Worm (Caenorhabditis elegans) whole organism, L4 larva: ENCODE data around the gene Y17G9B.4.

ENCODE experiments used
- F26F4.8 ChIP-seq: fragments of 200-800 bp; sonication (Bioruptor generic); conservative IDR thresholded peaks from 2 replicates; pipeline ENCODE4 v1.3.6; 2022; ENCODE audit warnings: missing genetic modification characterization, missing compliant biosample characterization
- F44E2.7 ChIP-seq: fragments of 200-800 bp; sonication (Bioruptor generic); IDR thresholded peaks from 2 replicates; pipeline ENCODE4 v2.1.2; 2022; ENCODE audit warnings: missing genetic modification characterization, missing compliant biosample characterization
- F49E8.2 ChIP-seq: sonication (generic microtip); optimal IDR thresholded peaks from 2 replicates; lab custom pipeline; 2016; ENCODE audit warnings: missing compliant biosample characterization, mild to moderate bottlenecking, missing genetic modification characterization, borderline replicate concordance
- T26A8.4 ChIP-seq: fragments of 200-800 bp; sonication (Bioruptor generic); IDR thresholded peaks from 2 replicates; pipeline ENCODE4 v1.3.6; 2022; ENCODE audit warnings: missing genetic modification characterization, missing compliant biosample characterization
- Y105C5A.15 ChIP-seq: fragments of 200-800 bp; sonication (Bioruptor generic); IDR thresholded peaks from 2 replicates; pipeline ENCODE4 v1.3.6; 2022; ENCODE audit warnings: missing genetic modification characterization, missing compliant biosample characterization
- Y48G9A.11 ChIP-seq: fragments of 200-800 bp; sonication (Bioruptor generic); IDR thresholded peaks from 2 replicates; pipeline ENCODE4 v1.3.6; 2022; ENCODE audit warnings: missing genetic modification reagents, missing genetic modification characterization, missing compliant biosample characterization
- Y5F2A.4 ChIP-seq: fragments of 200-800 bp; sonication (Bioruptor generic); optimal IDR thresholded peaks from 2 replicates; lab custom pipeline; 2018; ENCODE audit warnings: mild to moderate bottlenecking, missing genetic modification characterization, missing compliant biosample characterization
- aly-2 ChIP-seq: sonication (generic microtip); optimal IDR thresholded peaks from 2 replicates; lab custom pipeline; 2018; ENCODE audit warnings: missing biosample characterization, missing genetic modification characterization
- arid-1 ChIP-seq: fragments of 200-800 bp; sonication (Bioruptor generic); conservative IDR thresholded peaks from 2 replicates; pipeline ENCODE4 v1.3.6; 2022; ENCODE audit warnings: missing genetic modification reagents, missing genetic modification characterization, missing compliant biosample characterization
- ceh-20 ChIP-seq: fragments of 200-800 bp; sonication (Bioruptor generic); IDR thresholded peaks from 2 replicates; pipeline ENCODE4 v1.3.6; 2022; ENCODE audit warnings: missing genetic modification reagents, missing genetic modification characterization, missing compliant biosample characterization
- ceh-28 ChIP-seq: fragments of 150-350 bp; optimal IDR thresholded peaks from 2 replicates; lab custom pipeline; 2014; ENCODE audit warnings: missing biosample characterization, missing genetic modification reagents, missing genetic modification characterization
- ceh-32 ChIP-seq: sonication (generic microtip); optimal IDR thresholded peaks from 2 replicates; lab custom pipeline; 2016; ENCODE audit warnings: mild to moderate bottlenecking, missing genetic modification characterization, missing compliant biosample characterization; ENCODE audit not compliant: poor library complexity
- ces-1 ChIP-seq: fragments of 150-350 bp; sonication (generic microtip); optimal IDR thresholded peaks from 4 replicates; lab custom pipeline; 2014; ENCODE audit warnings: missing biosample characterization, missing genetic modification reagents, missing genetic modification characterization
- daf-16 ChIP-seq, 3 experiments: sonication (generic microtip); optimal IDR thresholded peaks; 2 replicates each; lab custom pipeline; 2016 to 2017; ENCODE audit warnings: missing genetic modification characterization in 3 of 3, missing genetic modification reagents in 3 of 3, mild to moderate bottlenecking in 2 of 3, missing compliant biosample characterization in 2 of 3, missing biosample characterization in 1 of 3, moderate library complexity in 1 of 3
- dmd-6 ChIP-seq: fragments of 200-800 bp; sonication (Bioruptor generic); IDR thresholded peaks from 2 replicates; pipeline ENCODE4 v1.3.6; 2022; ENCODE audit warnings: missing genetic modification reagents, missing genetic modification characterization, missing compliant biosample characterization
- dmd-9 ChIP-seq: fragments of 200-800 bp; sonication (Bioruptor generic); IDR thresholded peaks from 2 replicates; pipeline ENCODE4 v1.3.6; 2022; ENCODE audit warnings: missing genetic modification reagents, missing genetic modification characterization, missing compliant biosample characterization
- duxl-1 ChIP-seq: sonication (generic microtip); optimal IDR thresholded peaks from 2 replicates; lab custom pipeline; 2016; ENCODE audit warnings: mild to moderate bottlenecking, missing genetic modification characterization, moderate library complexity, missing compliant biosample characterization; ENCODE audit not compliant: poor library complexity
- egl-27 ChIP-seq: sonication (generic microtip); optimal IDR thresholded peaks from 3 replicates; lab custom pipeline; 2017; ENCODE audit warnings: missing biosample characterization, missing genetic modification reagents, missing genetic modification characterization
- egl-43 ChIP-seq: fragments of 200-800 bp; sonication (Bioruptor generic); IDR thresholded peaks from 2 replicates; pipeline ENCODE4 v1.3.6; 2022; ENCODE audit warnings: missing genetic modification reagents, missing genetic modification characterization, missing compliant biosample characterization
- gei-8 ChIP-seq: fragments of 200-800 bp; sonication (Bioruptor generic); optimal IDR thresholded peaks from 2 replicates; lab custom pipeline; 2018; ENCODE audit warnings: mild to moderate bottlenecking, missing genetic modification characterization, missing compliant biosample characterization
- hlh-30 ChIP-seq: sonication (generic microtip); optimal IDR thresholded peaks from 2 replicates; lab custom pipeline; 2017; ENCODE audit warnings: antibody characterized with exemption, mild to moderate bottlenecking, missing genetic modification characterization, missing compliant biosample characterization; ENCODE audit not compliant: insufficient read depth
- jun-1 ChIP-seq: fragments of 150-350 bp; optimal IDR thresholded peaks from 2 replicates; lab custom pipeline; 2014; ENCODE audit warnings: missing biosample characterization, missing genetic modification reagents, missing genetic modification characterization
- lim-7 ChIP-seq: fragments of 200-800 bp; sonication (Bioruptor generic); IDR thresholded peaks from 2 replicates; pipeline ENCODE4 v1.3.6; 2022; ENCODE audit warnings: missing genetic modification characterization, missing compliant biosample characterization
- lin-1 ChIP-seq: fragments of 200-800 bp; sonication (Bioruptor generic); IDR thresholded peaks from 2 replicates; pipeline ENCODE4 v1.3.6; 2022; ENCODE audit warnings: missing genetic modification reagents, missing genetic modification characterization, missing compliant biosample characterization
- lin-13 ChIP-seq: fragments of 150-350 bp; optimal IDR thresholded peaks from 2 replicates; lab custom pipeline; 2014; ENCODE audit warnings: missing biosample characterization, missing genetic modification reagents, missing genetic modification characterization
- lin-38 ChIP-seq: fragments of 200-800 bp; sonication (Bioruptor generic); IDR thresholded peaks from 2 replicates; pipeline ENCODE4 v1.3.6; 2022; ENCODE audit warnings: missing genetic modification reagents, missing genetic modification characterization, missing compliant biosample characterization
- lsy-2 ChIP-seq, 2 experiments: fragments of 150-350 bp in 1 of 2; sonication (generic microtip) in 1 of 2; optimal IDR thresholded peaks; 2 replicates each; lab custom pipeline; 2014 to 2017; ENCODE audit warnings: missing biosample characterization in 2 of 2, missing genetic modification characterization in 2 of 2
- mep-1 ChIP-seq: fragments of 150-350 bp; sonication (generic microtip); optimal IDR thresholded peaks from 3 replicates; lab custom pipeline; 2014; ENCODE audit warnings: missing biosample characterization, missing genetic modification characterization
- nhr-10 ChIP-seq: fragments of 150-350 bp; optimal IDR thresholded peaks from 2 replicates; lab custom pipeline; 2014; ENCODE audit warnings: missing biosample characterization, missing genetic modification characterization
- nhr-11 ChIP-seq: fragments of 150-350 bp; optimal IDR thresholded peaks from 2 replicates; lab custom pipeline; 2014; ENCODE audit warnings: missing biosample characterization, missing genetic modification characterization
- nhr-25 ChIP-seq: sonication (generic microtip); optimal IDR thresholded peaks from 2 replicates; lab custom pipeline; 2017; ENCODE audit warnings: missing genetic modification characterization, mild to moderate bottlenecking, missing compliant biosample characterization, antibody characterized with exemption, moderate library complexity, borderline replicate concordance; ENCODE audit not compliant: insufficient read depth
- nhr-28 ChIP-seq: fragments of 150-350 bp; optimal IDR thresholded peaks from 2 replicates; lab custom pipeline; 2014; ENCODE audit warnings: missing biosample characterization, missing genetic modification characterization
- nhr-42 ChIP-seq: fragments of 200-800 bp; sonication (Bioruptor generic); IDR thresholded peaks from 2 replicates; pipeline ENCODE4 v1.3.6; 2022; ENCODE audit warnings: missing genetic modification characterization, missing compliant biosample characterization
- nhr-48 ChIP-seq: sonication (generic microtip); optimal IDR thresholded peaks from 2 replicates; lab custom pipeline; 2016; ENCODE audit warnings: mild to moderate bottlenecking, missing genetic modification characterization, missing compliant biosample characterization
- rbr-2 ChIP-seq: sonication (generic microtip); optimal IDR thresholded peaks from 2 replicates; lab custom pipeline; 2016; ENCODE audit warnings: missing genotype, missing genetic modification characterization, missing compliant biosample characterization
- set-16 ChIP-seq: fragments of 200-800 bp; sonication (Bioruptor generic); IDR thresholded peaks from 2 replicates; pipeline ENCODE4 v1.3.6; 2022; ENCODE audit warnings: missing genetic modification reagents, missing genetic modification characterization, missing compliant biosample characterization
- spr-1 ChIP-seq: sonication (generic microtip); optimal IDR thresholded peaks from 2 replicates; lab custom pipeline; 2016; ENCODE audit warnings: mild to moderate bottlenecking, missing genetic modification characterization, missing compliant biosample characterization
- tag-97 ChIP-seq: fragments of 200-800 bp; sonication (Bioruptor generic); IDR thresholded peaks from 2 replicates; pipeline ENCODE4 v1.3.6; 2022; ENCODE audit warnings: missing genetic modification characterization, missing compliant biosample characterization
- unc-39 ChIP-seq: sonication (generic microtip); optimal IDR thresholded peaks from 2 replicates; lab custom pipeline; 2017; ENCODE audit warnings: missing biosample characterization, missing genetic modification characterization
- unc-62 ChIP-seq, 3 experiments: fragments of 150-350 bp in 1 of 3; sonication (generic microtip); optimal IDR thresholded peaks in 2 of 3; peaks in 1 of 3; 1 replicate in 1 of 3; 2 replicates in 2 of 3; lab custom pipeline; 2014 to 2017; ENCODE audit warnings: missing biosample characterization in 3 of 3, missing genetic modification characterization in 3 of 3, missing genetic modification reagents in 3 of 3, missing genotype in 1 of 3
- vab-7 ChIP-seq: fragments of 200-800 bp; sonication (Bioruptor generic); IDR thresholded peaks from 2 replicates; pipeline ENCODE4 v1.3.6; 2022; ENCODE audit warnings: missing genetic modification reagents, missing genetic modification characterization, missing compliant biosample characterization
- zag-1 ChIP-seq: fragments of 150-350 bp; optimal IDR thresholded peaks from 2 replicates; lab custom pipeline; 2014; ENCODE audit warnings: missing biosample characterization, missing genetic modification characterization
- ztf-7 ChIP-seq: fragments of 150-350 bp; optimal IDR thresholded peaks from 2 replicates; lab custom pipeline; 2014; ENCODE audit warnings: missing biosample characterization, missing genetic modification characterization

Y17G9B.4 gene

DNA sequence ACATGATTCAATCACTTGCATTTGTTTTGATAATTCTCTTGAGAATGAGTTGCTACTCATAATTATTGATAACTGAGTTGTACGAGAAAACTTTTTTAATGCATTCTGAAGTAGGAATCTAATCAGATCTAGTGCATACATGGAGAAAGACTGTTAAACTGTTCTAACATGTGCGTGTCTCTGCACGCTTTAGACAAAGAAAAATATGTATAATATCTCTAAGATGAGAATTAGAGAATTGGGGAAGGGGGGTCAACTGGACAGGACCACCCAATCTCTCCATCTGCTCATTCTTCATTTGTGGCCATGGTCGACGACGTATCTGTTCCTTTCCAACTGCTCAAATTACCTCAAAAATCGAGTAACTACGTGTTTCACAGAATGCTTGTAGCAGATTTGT is 14.7 kb upstream of the Y17G9B.4 start, which contains the start of gene fbxb-78:
Gene fbxb-78 (plus strand): TSS at position 301 of the 400 bp plus-strand sequence.
- no peak for TF ChIP-seq lim-7
- TF ChIP-seq gei-8 (GFP tag; lab: Kevin White, UChicago): no peak
- no peak for TF ChIP-seq ces-1
- no peak for TF ChIP-seq ceh-28 (tag; lab: Kevin White, UChicago)
- no peak for TF ChIP-seq hlh-30 (tag; lab: Kevin White, UChicago)
- no peak for TF ChIP-seq aly-2 (tag; lab: Kevin White, UChicago)
- no peak for TF ChIP-seq nhr-28
- TF ChIP-seq F44E2.7 (GFP tag; lab: Robert Waterston, UW): no peak
- no peak for TF ChIP-seq spr-1 (tag; lab: Kevin White, UChicago)
- TF ChIP-seq vab-7 (GFP tag; lab: Robert Waterston, UW): no peak
- TF ChIP-seq egl-27 (tag; lab: Kevin White, UChicago): no peak
- no peak for TF ChIP-seq daf-16 (GFP tag; optimal IDR thresholded peaks at IDR 0.05; lab: Kevin White, UChicago)
- TF ChIP-seq daf-16 (tag; optimal IDR thresholded peaks at IDR 0.05; lab: Kevin White, UChicago): no peak
- no peak for TF ChIP-seq lin-38 (GFP tag; lab: Robert Waterston, UW)
- TF ChIP-seq T26A8.4: no peak
- TF ChIP-seq lin-1 (GFP tag; lab: Robert Waterston, UW): no peak
- no peak for TF ChIP-seq arid-1 (GFP tag; lab: Robert Waterston, UW)

DNA sequence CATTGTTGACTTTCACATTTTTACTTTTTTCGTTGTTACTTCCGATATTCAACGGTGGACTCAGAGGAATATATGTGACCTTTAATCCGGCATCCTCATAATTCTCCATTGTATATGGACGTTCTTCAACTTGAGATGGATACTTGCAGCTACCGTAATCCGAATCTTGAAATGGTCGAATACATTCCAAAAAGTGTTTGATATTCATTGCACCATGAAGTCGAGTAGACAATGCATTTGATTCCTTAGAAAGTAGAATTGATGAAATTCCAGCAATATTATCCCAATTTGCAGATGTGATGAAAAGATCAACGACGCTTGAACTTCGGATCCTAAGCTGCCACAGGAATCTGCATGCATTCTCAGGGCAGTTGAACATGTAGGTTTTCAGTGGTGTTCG is 9.4 kb upstream of the Y17G9B.4 start:
- TF ChIP-seq egl-27 (tag; lab: Kevin White, UChicago): no peak
- TF ChIP-seq Y5F2A.4 (GFP tag; lab: Kevin White, UChicago): no peak
- TF ChIP-seq unc-62 (GFP tag; optimal IDR thresholded peaks at IDR 0.05 in 1 of 2; lab: Kevin White, UChicago): no peak
- TF ChIP-seq unc-62 (tag; optimal IDR thresholded peaks at IDR 0.05; lab: Kevin White, UChicago): no peak
- no peak for TF ChIP-seq hlh-30 (tag; lab: Kevin White, UChicago)
- TF ChIP-seq daf-16 (GFP tag; optimal IDR thresholded peaks at IDR 0.05; lab: Kevin White, UChicago): no peak
- no peak for TF ChIP-seq daf-16 (tag; optimal IDR thresholded peaks at IDR 0.05; lab: Kevin White, UChicago)
- no peak for TF ChIP-seq Y105C5A.15

DNA sequence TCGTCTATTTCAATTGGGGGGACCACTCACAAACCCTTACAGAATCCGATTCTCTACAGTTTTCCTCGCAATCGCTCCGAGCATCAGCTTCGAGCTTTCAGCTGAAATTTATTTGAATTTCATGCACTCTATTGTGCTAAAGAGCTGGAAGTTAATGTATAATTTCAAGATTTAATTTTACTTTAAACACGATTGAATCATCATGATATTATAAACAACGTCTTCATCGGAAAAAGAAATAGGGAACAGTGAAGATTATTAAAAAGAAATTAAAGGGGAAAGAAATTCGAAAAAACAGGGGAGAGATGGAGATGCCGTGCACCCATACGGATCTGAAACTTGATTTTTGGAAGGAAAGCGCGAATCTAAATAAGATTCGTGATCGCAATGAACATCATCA is 7.8 kb upstream of the Y17G9B.4 start, which contains the start of gene hoe-1:
Gene hoe-1 (minus strand): TSS at position 101 of the 400 bp plus-strand sequence.
- no peak for TF ChIP-seq unc-39 (tag; lab: Kevin White, UChicago)
- TF ChIP-seq lin-38 (GFP tag; lab: Robert Waterston, UW): peak; percentile 43; the same call in 1 of the 2 replicates
- TF ChIP-seq egl-43: 0 out of 2 replicates have a peak, but pooled peaks have one; percentile 24

DNA sequence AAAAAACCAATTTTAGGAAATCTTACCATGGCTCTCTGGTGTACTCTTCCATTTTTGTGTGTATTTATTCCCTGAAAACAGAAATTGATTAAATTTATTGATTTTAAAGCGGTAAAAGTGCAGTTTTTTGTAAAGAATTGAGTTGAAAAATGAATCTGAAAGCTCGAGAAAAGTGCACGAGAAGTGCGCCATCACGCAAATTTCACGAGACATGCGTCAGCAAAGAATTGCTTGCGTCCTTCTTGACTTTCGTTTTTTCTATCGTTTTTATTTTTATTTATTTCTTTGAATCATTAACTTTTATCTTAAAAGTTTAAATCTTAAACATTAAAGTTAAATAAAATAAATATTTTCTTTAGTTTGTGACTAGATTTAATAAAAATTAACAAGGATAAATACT is 6.5 kb upstream of the Y17G9B.4 start, which contains the start of gene timm-17B.1:
Gene timm-17B.1 (minus strand): TSS at position 71 of the 400 bp plus-strand sequence.
- TF ChIP-seq Y48G9A.11 (GFP tag; lab: Robert Waterston, UW) (no peak), rbr-2 (tag; lab: Kevin White, UChicago) (peak; percentile 55), nhr-11 (tag; lab: Kevin White, UChicago) (peak; percentile 22), unc-39 (tag; lab: Kevin White, UChicago) (no peak), jun-1 (tag; lab: Kevin White, UChicago) (no peak), nhr-28 (no peak), F49E8.2 (no peak), ceh-32 (no peak), F26F4.8 (GFP tag; lab: Robert Waterston, UW) (no peak), set-16 (GFP tag; lab: Robert Waterston, UW) (no peak), hlh-30 (tag; lab: Kevin White, UChicago) (peak; percentile 59), nhr-10 (tag; lab: Kevin White, UChicago) (no peak), ceh-20 (GFP tag; lab: Robert Waterston, UW) (no peak), duxl-1 (tag; lab: Kevin White, UChicago) (peak; percentile 45), nhr-25 (tag; lab: Kevin White, UChicago) (no peak), tag-97 (GFP tag; lab: Robert Waterston, UW) (no peak), ztf-7 (tag; lab: Kevin White, UChicago) (peak; percentile 84), nhr-42 (GFP tag; lab: Robert Waterston, UW) (no peak), lin-38 (GFP tag; lab: Robert Waterston, UW) (peak; percentile 89), zag-1 (tag; lab: Kevin White, UChicago) (no peak), mep-1 (tag; lab: Kevin White, UChicago) (peak; percentile 73), daf-16 (GFP tag; optimal IDR thresholded peaks at IDR 0.05; lab: Kevin White, UChicago) (peak in 1 of 2 experiments; percentile 22), daf-16 (tag; optimal IDR thresholded peaks at IDR 0.05; lab: Kevin White, UChicago) (peak; percentile 43), nhr-48 (tag; lab: Kevin White, UChicago) (no peak), dmd-6 (0 out of 2 replicates have a peak, but pooled peaks have one; percentile 21), lin-13 (GFP tag; lab: Kevin White, UChicago) (no peak), lsy-2 (tag; optimal IDR thresholded peaks at IDR 0.05; lab: Kevin White, UChicago) (peak; percentile 52 to 96), dmd-9 (GFP tag; lab: Robert Waterston, UW) (no peak)
